Worm (Caenorhabditis elegans): ENCODE measurements around the gene mkk-4.

The mkk-4 gene

DNA sequence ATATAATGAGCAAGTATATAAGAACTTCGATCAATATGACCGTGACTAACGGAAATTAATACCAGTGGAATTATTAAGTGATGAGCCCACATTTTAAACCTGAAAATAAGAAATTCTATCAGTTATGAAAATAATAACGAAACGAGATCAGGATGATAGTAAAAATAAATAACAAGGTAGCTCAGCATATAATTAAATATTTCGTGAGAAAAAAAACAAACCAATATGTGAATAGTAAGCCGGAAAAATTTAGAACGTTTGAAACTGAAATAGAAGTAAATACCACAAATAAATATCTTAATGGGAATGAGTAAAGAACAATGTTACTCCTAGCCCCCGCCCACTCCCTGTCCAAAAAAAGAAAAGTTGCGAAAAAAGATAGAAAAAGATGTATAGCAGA is 19.0 kb upstream of the mkk-4 start, which contains the start of gene F19C6.3:
F19C6.3 (minus strand) TSS at position 101 of the 400 bp plus-strand sequence.
- TF ChIP-seq drap-1 (GFP tag; optimal IDR thresholded peaks at IDR 0.05), result no peak
- no peak for TF ChIP-seq bed-3 (GFP tag; optimal IDR thresholded peaks at IDR 0.05)
- no peak for TF ChIP-seq M03D4.4 (tag; optimal IDR thresholded peaks at IDR 0.05)
- TF ChIP-seq nhr-76 (tag; optimal IDR thresholded peaks at IDR 0.05), result no peak
- no peak for TF ChIP-seq unc-39 (tag; optimal IDR thresholded peaks at IDR 0.05)
- no peak for TF ChIP-seq flh-1 (GFP tag; optimal IDR thresholded peaks at IDR 0.05)
- no peak for TF ChIP-seq lin-32 (GFP tag; optimal IDR thresholded peaks at IDR 0.05)

DNA sequence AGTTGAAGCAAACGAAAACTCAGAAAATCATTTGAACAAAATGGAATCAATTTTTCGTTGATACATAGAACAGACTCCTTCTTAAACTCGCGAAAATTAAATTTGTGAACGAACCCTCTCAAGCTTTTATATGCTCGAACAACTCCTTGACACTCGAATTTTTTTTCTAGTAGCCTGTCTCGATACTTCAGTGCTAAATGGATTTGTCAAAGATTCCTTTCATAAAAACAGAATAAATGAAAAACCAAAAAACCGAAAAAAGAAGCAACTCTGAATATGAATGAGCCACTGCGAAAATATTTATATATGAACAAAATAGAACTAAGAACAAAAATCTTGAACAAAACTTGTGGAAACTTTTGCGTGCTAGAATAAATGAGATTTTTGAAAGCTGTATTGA is 17.7 kb upstream of the mkk-4 start:
- TF ChIP-seq ceh-83 (GFP tag; optimal IDR thresholded peaks at IDR 0.05) (no peak), ces-1 (GFP tag; optimal IDR thresholded peaks at IDR 0.05) (peak; percentile 55)

DNA sequence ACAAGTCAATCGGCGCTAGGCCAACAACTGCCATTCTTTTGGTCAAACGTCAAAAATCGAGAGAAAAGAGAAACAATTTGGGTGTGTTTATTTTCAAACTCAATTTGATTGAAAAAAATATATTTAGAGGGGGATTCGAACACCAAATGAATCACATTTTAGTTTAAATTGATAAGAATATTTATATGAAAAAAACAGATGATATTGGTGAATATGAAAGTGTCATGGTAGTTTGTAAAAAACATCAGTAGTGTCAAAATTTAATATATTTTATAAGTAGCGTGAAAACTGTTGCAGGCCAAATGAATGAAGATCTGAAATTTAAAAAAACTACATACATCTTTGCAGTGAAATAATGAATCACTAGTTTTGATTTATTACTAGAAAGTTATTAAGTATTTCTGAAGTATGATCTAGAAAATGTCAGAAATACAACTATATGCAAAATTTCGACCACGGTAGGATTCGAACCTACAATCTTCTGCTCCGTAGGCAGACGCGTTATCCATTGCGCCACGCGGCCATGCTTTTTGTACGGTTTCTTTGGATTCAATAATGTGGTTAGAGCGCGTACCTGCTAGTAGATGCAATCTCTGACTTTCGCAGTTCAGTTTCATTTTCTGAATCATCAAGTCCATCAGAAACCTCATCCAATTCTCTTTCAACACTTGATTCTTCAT is 9.5 kb upstream of the mkk-4 start, which contains the start of gene F19C6.4:
F19C6.4 (minus strand) TSS at position 51 of the 680 bp plus-strand sequence.
- TF ChIP-seq hlh-1 (tag; optimal IDR thresholded peaks at IDR 0.05) (no peak), ham-2 (GFP tag; optimal IDR thresholded peaks at IDR 0.05) (no peak), snpc-4 (tag; optimal IDR thresholded peaks at IDR 0.05) (no peak)

DNA sequence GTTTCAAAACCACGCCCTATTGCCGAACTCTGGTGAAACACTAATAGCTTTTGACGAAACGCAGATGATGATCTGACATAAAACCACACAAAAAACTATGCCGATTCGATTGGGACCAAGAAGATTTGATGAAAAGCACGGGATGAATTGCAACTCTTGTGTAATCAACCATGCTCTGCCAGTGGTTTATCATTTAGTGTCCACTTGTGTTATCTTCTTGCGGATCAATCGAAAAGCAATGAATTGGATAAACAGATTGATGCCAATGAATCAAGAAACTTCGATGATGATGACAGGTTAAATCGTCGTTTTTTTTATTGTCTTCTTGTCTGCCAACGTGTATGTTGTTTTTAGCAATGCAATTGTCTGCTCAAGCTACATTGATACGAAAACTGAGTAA is 5.6 kb upstream of the mkk-4 start, which contains the start of gene F42G10.1:
F42G10.1 (minus strand) TSS at position 151 of the 400 bp plus-strand sequence.
- TF ChIP-seq unc-120 (tag; optimal IDR thresholded peaks at IDR 0.05; ENCODE audit: poor library complexity, severe bottlenecking) (no peak), nhr-2 (tag; optimal IDR thresholded peaks at IDR 0.05) (no peak), mab-5 (tag; optimal IDR thresholded peaks at IDR 0.05) (no peak), nhr-28 (tag; optimal IDR thresholded peaks at IDR 0.05) (no peak), elt-3 (tag; optimal IDR thresholded peaks at IDR 0.05) (no peak), unc-62 (GFP tag; optimal IDR thresholded peaks at IDR 0.05) (no peak), elt-1 (tag; optimal IDR thresholded peaks at IDR 0.05; ENCODE audit: borderline replicate concordance, insufficient read depth) (no peak), sem-2 (GFP tag; optimal IDR thresholded peaks at IDR 0.05) (no peak), ztf-11 (tag; optimal IDR thresholded peaks at IDR 0.05) (no peak), ces-1 (GFP tag; optimal IDR thresholded peaks at IDR 0.05) (no peak), sptf-1 (tag; optimal IDR thresholded peaks at IDR 0.05) (no peak), nhr-237 (tag; optimal IDR thresholded peaks at IDR 0.05) (no peak), flh-1 (GFP tag; optimal IDR thresholded peaks at IDR 0.05) (no peak)

DNA sequence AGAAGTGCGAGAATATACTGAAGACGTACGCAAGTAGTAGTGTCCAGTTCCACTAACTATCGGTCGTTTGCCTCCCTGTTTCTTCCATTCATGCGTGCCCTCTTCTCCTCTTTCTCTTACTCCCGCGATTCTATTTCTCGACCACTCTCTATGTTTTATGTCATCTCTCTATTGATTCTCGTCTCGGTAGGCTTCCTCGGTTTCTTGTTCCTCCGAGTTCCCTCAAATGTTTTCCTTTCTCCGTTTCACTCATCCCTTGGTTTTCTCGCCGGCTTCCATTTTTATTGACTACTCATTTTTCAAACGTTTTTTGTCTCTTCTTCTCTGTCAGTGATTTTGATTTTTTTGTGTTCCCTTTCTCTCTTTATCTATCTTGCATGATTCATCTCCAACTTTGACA is 1.3 kb upstream of the mkk-4 start:
- TF ChIP-seq mls-2 (tag; optimal IDR thresholded peaks at IDR 0.05) (no peak), hlh-1 (tag; optimal IDR thresholded peaks at IDR 0.05) (peak; percentile 23), sem-2 (GFP tag; optimal IDR thresholded peaks at IDR 0.05) (no peak), unc-120 (tag; optimal IDR thresholded peaks at IDR 0.05; ENCODE audit: poor library complexity, severe bottlenecking) (peak; percentile 33), ces-1 (GFP tag; optimal IDR thresholded peaks at IDR 0.05) (peak; percentile 61)

DNA sequence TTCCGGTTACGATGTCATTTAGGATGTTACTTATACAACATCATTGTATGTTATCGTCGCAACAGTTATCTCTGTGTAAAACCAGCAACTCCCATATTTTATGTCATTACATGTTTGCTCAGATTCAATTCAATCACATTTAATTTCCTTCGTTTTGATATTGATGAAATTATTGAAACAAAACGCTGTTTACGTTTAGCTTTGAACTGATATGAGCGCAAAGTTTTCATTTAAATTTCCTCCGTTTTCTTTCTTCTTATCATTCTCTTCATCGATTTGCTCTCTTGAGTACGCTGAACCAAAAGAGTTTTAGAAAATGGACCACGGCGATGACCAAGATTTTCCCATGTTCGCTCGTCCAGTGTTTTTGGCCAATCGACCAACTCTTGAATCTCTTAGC is 3.2 kb downstream of the mkk-4 start, which contains the start of gene sek-6:
sek-6 (plus strand) TSS at position 315 of the 400 bp plus-strand sequence.
- no peak for TF ChIP-seq nhr-237 (tag; optimal IDR thresholded peaks at IDR 0.05)
- no peak for TF ChIP-seq lsy-2 (tag; optimal IDR thresholded peaks at IDR 0.05)
- TF ChIP-seq nhr-76 (tag; optimal IDR thresholded peaks at IDR 0.05), result no peak
- TF ChIP-seq nhr-12 (tag; optimal IDR thresholded peaks at IDR 0.05), result no peak
- TF ChIP-seq nhr-2 (tag; optimal IDR thresholded peaks at IDR 0.05), result no peak
- no peak for TF ChIP-seq ceh-43 (GFP tag; optimal IDR thresholded peaks at IDR 0.05)
- no peak for TF ChIP-seq lin-32 (GFP tag; optimal IDR thresholded peaks at IDR 0.05)
- TF ChIP-seq ces-1 (GFP tag; optimal IDR thresholded peaks at IDR 0.05), result no peak
- TF ChIP-seq M03D4.4 (tag; optimal IDR thresholded peaks at IDR 0.05), result no peak
- TF ChIP-seq unc-120 (tag; optimal IDR thresholded peaks at IDR 0.05; ENCODE audit: poor library complexity, severe bottlenecking), result no peak
- no peak for TF ChIP-seq mls-2 (tag; optimal IDR thresholded peaks at IDR 0.05)
- TF ChIP-seq mab-5 (tag; optimal IDR thresholded peaks at IDR 0.05), result no peak
- TF ChIP-seq mep-1 (tag; optimal IDR thresholded peaks at IDR 0.05), result no peak
- no peak for TF ChIP-seq elt-3 (tag; optimal IDR thresholded peaks at IDR 0.05)
- TF ChIP-seq snpc-4 (tag; optimal IDR thresholded peaks at IDR 0.05), result no peak
- no peak for TF ChIP-seq sptf-1 (tag; optimal IDR thresholded peaks at IDR 0.05)
- TF ChIP-seq lin-13 (tag; optimal IDR thresholded peaks at IDR 0.05), result no peak
- no peak for TF ChIP-seq pha-4 (tag; optimal IDR thresholded peaks at IDR 0.05)
- no peak for TF ChIP-seq hlh-1 (tag; optimal IDR thresholded peaks at IDR 0.05)
- TF ChIP-seq sem-2 (GFP tag; optimal IDR thresholded peaks at IDR 0.05), result no peak

All from whole organism, mixed stage, embryonic.